Worm (Caenorhabditis elegans) whole organism, L3 larva: ENCODE data around the gene Y41C4A.7.

Experiments used
- ama-1 ChIP-seq: fragments of 150-350 bp; optimal IDR thresholded peaks from 2 replicates; lab custom pipeline; 2018
- lin-39 ChIP-seq: fragments of 150-350 bp; optimal IDR thresholded peaks from 2 replicates; lab custom pipeline; 2018; ENCODE audit warnings: missing biosample characterization, missing genetic modification reagents, missing genetic modification characterization
- pqm-1 ChIP-seq: fragments of 150-350 bp; optimal IDR thresholded peaks from 2 replicates; lab custom pipeline; 2017; ENCODE audit warnings: missing biosample characterization, missing genetic modification characterization, inconsistent platforms
- snpc-4 ChIP-seq: fragments of 150-350 bp; optimal IDR thresholded peaks from 2 replicates; lab custom pipeline; 2014; ENCODE audit warnings: missing biosample characterization, missing genetic modification characterization
- ztf-11 ChIP-seq: fragments of 150-350 bp; optimal IDR thresholded peaks from 2 replicates; lab custom pipeline; 2014; ENCODE audit warnings: missing biosample characterization, missing genetic modification characterization

- TF ChIP-seq ama-1 (no peak), ztf-11 (tag; lab: Kevin White, UChicago) (no peak), snpc-4 (no peak), pqm-1 (no peak), lin-39 (tag; lab: Kevin White, UChicago) (no peak)
Measured at ce11 chrIII:11730312-11730711, 31.6 kb downstream of the Y41C4A.7 start, which contains the start of gene Y41C4A.18.
